Worm (Caenorhabditis elegans): ENCODE data around the gene F49C12.15.

The F49C12.15 gene

DNA sequence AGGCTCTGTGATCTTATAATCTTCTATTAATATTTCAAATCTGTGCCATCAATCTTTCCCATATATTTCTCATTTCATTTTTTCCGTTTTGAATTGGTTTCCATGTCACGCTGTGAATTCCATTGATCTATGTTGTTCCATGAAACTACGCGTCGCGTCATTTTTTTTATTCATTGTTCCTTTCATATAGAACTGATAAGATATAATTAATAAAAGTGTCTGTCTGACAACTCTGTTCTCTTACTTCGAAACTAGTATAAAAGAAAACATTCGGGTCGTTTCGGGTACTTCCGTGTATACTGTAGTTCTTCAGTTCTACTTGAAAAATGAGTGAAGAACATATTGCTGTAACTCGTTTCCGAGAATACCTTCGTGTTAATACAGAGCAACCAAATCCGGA lies 50.3 kb downstream of the F49C12.15 start, which contains the start of gene C10C5.3:
C10C5.3 (plus strand) TSS at position 301 of the 400 bp plus-strand sequence.
- TF ChIP-seq rcor-1 (GFP tag; IDR thresholded peaks at IDR 0.05) (no peak), egrh-3 (GFP tag; IDR thresholded peaks at IDR 0.05) (no peak), F57C9.4 (tag; optimal IDR thresholded peaks at IDR 0.05) (no peak), Y67H2A.10 (GFP tag; conservative IDR thresholded peaks at IDR 0.05) (no peak), tbp1 (GFP tag; optimal IDR thresholded peaks at IDR 0.05) (no peak), athp-1 (tag; optimal IDR thresholded peaks at IDR 0.05) (no peak), let-526 (GFP tag; IDR thresholded peaks at IDR 0.05) (no peak), attf-6 (GFP tag; IDR thresholded peaks at IDR 0.05) (no peak), F37B4.10 (GFP tag; IDR thresholded peaks at IDR 0.05) (no peak), him-1 (tag; optimal IDR thresholded peaks at IDR 0.05) (no peak), F39B2.1 (GFP tag; IDR thresholded peaks at IDR 0.05) (no peak), F10E7.11 (tag; optimal IDR thresholded peaks at IDR 0.05) (no peak), Y53F4B.3 (GFP tag; IDR thresholded peaks at IDR 0.05) (no peak), madf-3 (GFP tag; IDR thresholded peaks at IDR 0.05) (no peak), hsf-1 (GFP tag; IDR thresholded peaks at IDR 0.05) (no peak), B0336.3 (GFP tag; IDR thresholded peaks at IDR 0.05) (no peak)

DNA sequence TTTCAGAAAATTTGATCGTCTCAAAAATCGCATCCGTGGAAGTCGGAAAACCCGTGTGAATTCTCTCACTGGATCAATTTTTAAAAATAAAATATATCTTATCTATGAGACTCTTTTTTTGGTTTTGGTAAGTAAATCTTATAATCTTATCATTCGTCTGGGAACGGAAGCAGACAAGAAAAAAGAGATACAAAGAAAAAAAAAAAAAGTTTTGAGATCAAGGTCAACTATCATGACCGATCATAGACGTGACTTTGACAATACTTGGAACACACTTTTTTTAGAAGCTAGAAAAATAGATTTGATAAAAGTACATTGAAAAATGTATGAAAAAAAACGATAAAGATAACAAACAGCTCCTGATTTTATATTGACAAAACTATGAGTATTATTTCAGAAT lies 52.3 kb downstream of the F49C12.15 start:
- TF ChIP-seq ztf-26 (tag; optimal IDR thresholded peaks at IDR 0.05) (peak; percentile 56), somi-1 (GFP tag; optimal IDR thresholded peaks at IDR 0.05) (peak; percentile 10), egl-18 (GFP tag; IDR thresholded peaks at IDR 0.05) (no peak), ceh-100 (GFP tag; IDR thresholded peaks at IDR 0.05) (no peak), lin-40 (tag; optimal IDR thresholded peaks at IDR 0.05) (peak; percentile 30), K12H6.12 (tag; optimal IDR thresholded peaks at IDR 0.05) (no peak), cebp-1 (GFP tag; IDR thresholded peaks at IDR 0.05) (no peak), cebp-1 (tag; optimal IDR thresholded peaks at IDR 0.05) (no peak), K11D2.4 (GFP tag; IDR thresholded peaks at IDR 0.05) (peak; percentile 63; the same call in 1 of the 2 replicates)
